Worm (Caenorhabditis elegans) whole organism, late embryonic: Measurements from ENCODE around the gene F19F10.3.

Experiments used
- C08G9.2 ChIP-seq: sonication (generic microtip); optimal IDR thresholded peaks from 2 replicates; lab custom pipeline; 2016; ENCODE audit warnings: mild to moderate bottlenecking, missing genetic modification characterization, moderate library complexity, missing compliant biosample characterization
- C38D4.7 ChIP-seq: fragments of 200-800 bp; sonication (Bioruptor generic); optimal IDR thresholded peaks from 2 replicates; lab custom pipeline; 2018; ENCODE audit warnings: mild to moderate bottlenecking, missing genetic modification characterization, moderate library complexity, missing compliant biosample characterization
- ceh-19 ChIP-seq: fragments of 200-800 bp; sonication (Bioruptor generic); optimal IDR thresholded peaks from 2 replicates; lab custom pipeline; 2018; ENCODE audit warnings: mild to moderate bottlenecking, missing genetic modification characterization, missing compliant biosample characterization
- che-1 ChIP-seq: sonication (generic microtip); optimal IDR thresholded peaks from 2 replicates; lab custom pipeline; 2016; ENCODE audit warnings: mild to moderate bottlenecking, missing genetic modification characterization, missing compliant biosample characterization
- dmd-4 ChIP-seq: sonication (generic microtip); optimal IDR thresholded peaks from 2 replicates; lab custom pipeline; 2016; ENCODE audit warnings: borderline replicate concordance, missing genetic modification characterization, missing compliant biosample characterization
- fkh-10 ChIP-seq: fragments of 150-350 bp; optimal IDR thresholded peaks from 2 replicates; lab custom pipeline; 2014; ENCODE audit warnings: missing biosample characterization, missing genetic modification reagents, missing genetic modification characterization
- pha-4 ChIP-seq: fragments of 150-350 bp; optimal IDR thresholded peaks from 2 replicates; lab custom pipeline; 2018; ENCODE audit warnings: missing biosample characterization, missing genetic modification reagents, missing genetic modification characterization
- pqm-1 ChIP-seq: sonication (generic microtip); optimal IDR thresholded peaks from 2 replicates; lab custom pipeline; 2016; ENCODE audit warnings: missing genetic modification characterization, missing compliant biosample characterization
- sox-4 ChIP-seq: sonication (generic microtip); optimal IDR thresholded peaks from 2 replicates; lab custom pipeline; 2017; ENCODE audit warnings: mild to moderate bottlenecking, missing genetic modification characterization, inconsistent platforms, missing compliant biosample characterization
- tbx-2 ChIP-seq: sonication (generic microtip); optimal IDR thresholded peaks from 2 replicates; lab custom pipeline; 2016; ENCODE audit warnings: missing genetic modification characterization, missing compliant biosample characterization
- unc-86 ChIP-seq: sonication (generic microtip); optimal IDR thresholded peaks from 2 replicates; lab custom pipeline; 2016; ENCODE audit warnings: missing genetic modification characterization, missing compliant biosample characterization
- ztf-16 ChIP-seq: sonication (generic microtip); optimal IDR thresholded peaks from 2 replicates; lab custom pipeline; 2017; ENCODE audit warnings: missing genetic modification characterization, missing compliant biosample characterization

- TF ChIP-seq C38D4.7 (GFP tag; lab: Kevin White, UChicago) (no peak), fkh-10 (GFP tag; lab: Kevin White, UChicago) (no peak), che-1 (tag; lab: Kevin White, UChicago) (no peak), ztf-16 (tag; lab: Kevin White, UChicago) (no peak), ceh-19 (GFP tag; lab: Kevin White, UChicago) (no peak), tbx-2 (tag; lab: Kevin White, UChicago) (no peak), dmd-4 (tag; lab: Kevin White, UChicago) (no peak), pha-4 (tag; lab: Kevin White, UChicago) (no peak), C08G9.2 (tag; lab: Kevin White, UChicago) (no peak), pqm-1 (tag; lab: Kevin White, UChicago) (no peak), sox-4 (tag; lab: Kevin White, UChicago) (no peak), unc-86 (tag; lab: Kevin White, UChicago) (no peak)
Observed at ce11 chrV:7520077-7520476, 31.8 kb upstream of the F19F10.3 start, which contains the start of gene srb-19.
